Worm (Caenorhabditis elegans) whole organism, L3 larva: ENCODE data around the gene C26H9A.3.

Source experiments
- R02D3.7 ChIP-seq: fragments of 150-350 bp; optimal IDR thresholded peaks from 2 replicates; lab custom pipeline; 2014; ENCODE audit warnings: missing biosample characterization, missing genetic modification characterization
- ceh-16 ChIP-seq: sonication (generic microtip); optimal IDR thresholded peaks from 2 replicates; lab custom pipeline; 2017; ENCODE audit warnings: missing biosample characterization, missing genetic modification characterization
- ceh-28 ChIP-seq: fragments of 150-350 bp; optimal IDR thresholded peaks from 2 replicates; lab custom pipeline; 2014; ENCODE audit warnings: missing biosample characterization, missing genetic modification reagents, missing genetic modification characterization
- daf-12 ChIP-seq: fragments of 150-350 bp; optimal IDR thresholded peaks from 2 replicates; lab custom pipeline; 2014; ENCODE audit warnings: missing biosample characterization, missing genetic modification reagents, missing genetic modification characterization
- elt-1 ChIP-seq: fragments of 150-350 bp; optimal IDR thresholded peaks from 2 replicates; lab custom pipeline; 2014; ENCODE audit warnings: missing biosample characterization, missing genetic modification characterization
- jun-1 ChIP-seq: fragments of 150-350 bp; optimal IDR thresholded peaks from 2 replicates; lab custom pipeline; 2014; ENCODE audit warnings: missing biosample characterization, missing genetic modification reagents, missing genetic modification characterization
- lin-39 ChIP-seq: fragments of 150-350 bp; optimal IDR thresholded peaks from 2 replicates; lab custom pipeline; 2018; ENCODE audit warnings: missing biosample characterization, missing genetic modification reagents, missing genetic modification characterization
- mdl-1 ChIP-seq: fragments of 150-350 bp; optimal IDR thresholded peaks from 2 replicates; lab custom pipeline; 2014; ENCODE audit warnings: missing biosample characterization, missing genetic modification characterization
- zag-1 ChIP-seq: fragments of 150-350 bp; optimal IDR thresholded peaks from 2 replicates; lab custom pipeline; 2014; ENCODE audit warnings: missing biosample characterization, missing genetic modification characterization

C26H9A.3 gene

DNA sequence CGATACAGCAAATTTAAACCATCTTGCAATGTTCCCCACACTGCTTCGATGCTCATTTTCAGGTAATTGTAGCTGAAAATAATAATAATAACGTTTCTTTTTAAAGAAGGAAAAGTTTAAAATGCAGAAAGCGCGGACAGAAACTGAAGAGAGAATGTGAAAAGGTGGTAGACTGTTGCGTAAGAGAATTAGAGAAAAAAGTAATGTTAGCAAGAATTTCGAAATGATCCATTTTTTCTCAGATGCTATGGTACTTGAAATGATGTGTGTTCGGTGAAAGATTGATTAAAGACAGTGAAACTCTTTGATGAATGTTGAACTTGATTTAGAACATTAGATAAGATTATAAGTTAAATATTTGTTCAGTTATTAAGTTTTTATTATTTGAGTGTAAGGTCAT lies 48.8 kb downstream of the C26H9A.3 start, which contains the start of gene cul-6:
cul-6 (minus strand) TSS at position 79 of the 400 bp plus-strand sequence.
- no peak for TF ChIP-seq lin-39 (tag; lab: Kevin White, UChicago)
- no peak for TF ChIP-seq ceh-28 (tag; lab: Kevin White, UChicago)
- TF ChIP-seq elt-1: no peak
- no peak for TF ChIP-seq R02D3.7 (tag; lab: Kevin White, UChicago)
- TF ChIP-seq daf-12 (tag; lab: Kevin White, UChicago): no peak
- no peak for TF ChIP-seq jun-1
- no peak for TF ChIP-seq ceh-16 (tag; lab: Kevin White, UChicago)
- no peak for TF ChIP-seq zag-1 (tag; lab: Kevin White, UChicago)
- TF ChIP-seq mdl-1 (tag; lab: Kevin White, UChicago): no peak
